Fruit fly (Drosophila melanogaster) whole organism, embryonic: ENCODE data around the gene CG12702.

Source experiments
- C15 ChIP-seq: fragments of 200-800 bp; sonication (Bioruptor generic); IDR thresholded peaks from 3 replicates; pipeline ENCODE4 v1.3.6; 2022; ENCODE audit warnings: missing biosample characterization, missing genetic modification characterization
- CG10431 ChIP-seq: fragments of 200-800 bp; sonication (Bioruptor generic); optimal IDR thresholded peaks from 3 replicates; lab custom pipeline; 2018; ENCODE audit warnings: missing biosample characterization, mild to moderate bottlenecking, missing genetic modification characterization
- CG10654 ChIP-seq: fragments of 200-800 bp; sonication (Bioruptor generic); optimal IDR thresholded peaks from 2 replicates; lab custom pipeline; 2016; ENCODE audit warnings: missing biosample characterization, missing genetic modification characterization
- CG11695 ChIP-seq: fragments of 200-800 bp; sonication (Bioruptor generic); IDR thresholded peaks from 3 replicates; pipeline ENCODE4 v1.3.6; 2022; ENCODE audit warnings: missing biosample characterization, missing genetic modification characterization
- CG11696 ChIP-seq: fragments of 200-800 bp; sonication (Bioruptor generic); IDR thresholded peaks from 2 replicates; pipeline ENCODE4 v1.3.6; 2022; ENCODE audit warnings: missing biosample characterization, missing genetic modification characterization
- CG12659 ChIP-seq: fragments of 200-800 bp; sonication (Bioruptor generic); optimal IDR thresholded peaks from 3 replicates; lab custom pipeline; 2017; ENCODE audit warnings: mild to moderate bottlenecking, missing biosample characterization, missing genetic modification reagents, missing genetic modification characterization
- CG12744 ChIP-seq: fragments of 200-800 bp; sonication (Bioruptor generic); optimal IDR thresholded peaks from 2 replicates; lab custom pipeline; 2016; ENCODE audit warnings: missing biosample characterization, missing genetic modification characterization
- CG13287 ChIP-seq: fragments of 200-800 bp; sonication (Bioruptor generic); IDR thresholded peaks from 2 replicates; pipeline ENCODE4 v1.3.6; 2022; ENCODE audit warnings: missing biosample characterization, missing genetic modification characterization; ENCODE audit not compliant: partially characterized antibody
- CG15011 ChIP-seq: fragments of 200-800 bp; sonication (Bioruptor generic); optimal IDR thresholded peaks from 3 replicates; lab custom pipeline; 2018; ENCODE audit warnings: missing biosample characterization, mild to moderate bottlenecking, missing genetic modification characterization
- CG15696 ChIP-seq: fragments of 200-800 bp; sonication (Bioruptor generic); optimal IDR thresholded peaks from 2 replicates; lab custom pipeline; 2019; ENCODE audit warnings: missing biosample characterization, mild to moderate bottlenecking, missing genetic modification characterization, moderate library complexity
- CG17359 ChIP-seq: fragments of 200-800 bp; sonication (Bioruptor generic); optimal IDR thresholded peaks from 3 replicates; lab custom pipeline; 2018; ENCODE audit warnings: missing biosample characterization, mild to moderate bottlenecking, missing genetic modification characterization, moderate library complexity
- CG18476 ChIP-seq: fragments of 200-800 bp; sonication (Bioruptor generic); optimal IDR thresholded peaks from 2 replicates; lab custom pipeline; 2016; ENCODE audit warnings: missing biosample characterization, mild to moderate bottlenecking, missing genetic modification characterization
- CG2116 ChIP-seq: fragments of 200-800 bp; sonication (Bioruptor generic); optimal IDR thresholded peaks from 3 replicates; lab custom pipeline; 2018; ENCODE audit warnings: missing biosample characterization, mild to moderate bottlenecking, missing genetic modification characterization
- CG2889 ChIP-seq: fragments of 200-800 bp; sonication (Bioruptor generic); IDR thresholded peaks from 3 replicates; pipeline ENCODE4 v1.3.6; 2022; ENCODE audit warnings: missing biosample characterization, missing genetic modification characterization
- CG33557 ChIP-seq: fragments of 200-800 bp; sonication (Bioruptor generic); optimal IDR thresholded peaks from 2 replicates; lab custom pipeline; 2019; ENCODE audit warnings: missing biosample characterization, mild to moderate bottlenecking, missing genetic modification characterization, moderate library complexity
- CG7357 ChIP-seq: fragments of 200-800 bp; sonication (Bioruptor generic); IDR thresholded peaks from 3 replicates; pipeline ENCODE4 v1.3.6; 2022; ENCODE audit warnings: missing biosample characterization, missing genetic modification characterization
- CG8089 ChIP-seq: fragments of 200-800 bp; sonication (Bioruptor generic); optimal IDR thresholded peaks from 3 replicates; lab custom pipeline; 2016; ENCODE audit warnings: missing biosample characterization, missing genetic modification characterization
- CG9876 ChIP-seq: fragments of 200-800 bp; sonication (Bioruptor generic); optimal IDR thresholded peaks from 2 replicates; lab custom pipeline; 2016; ENCODE audit warnings: missing biosample characterization, missing genetic modification characterization
- Dad ChIP-seq: fragments of 200-800 bp; sonication (Bioruptor generic); optimal IDR thresholded peaks from 3 replicates; lab custom pipeline; 2016; ENCODE audit warnings: missing biosample characterization, missing genetic modification characterization
- Doc2 ChIP-seq: fragments of 200-800 bp; sonication (Bioruptor generic); IDR thresholded peaks from 2 replicates; pipeline ENCODE4 v1.3.6; 2022; ENCODE audit warnings: missing biosample characterization, missing genetic modification characterization
- Drgx ChIP-seq: fragments of 200-800 bp; sonication (Bioruptor generic); IDR thresholded peaks from 2 replicates; pipeline ENCODE4 v1.3.6; 2022; ENCODE audit warnings: missing biosample characterization, missing genetic modification characterization
- Elba2 ChIP-seq: fragments of 200-800 bp; sonication (Bioruptor generic); optimal IDR thresholded peaks from 3 replicates; lab custom pipeline; 2016; ENCODE audit warnings: missing biosample characterization, missing genetic modification characterization
- Hand ChIP-seq: fragments of 200-800 bp; sonication (Bioruptor generic); optimal IDR thresholded peaks from 2 replicates; lab custom pipeline; 2017; ENCODE audit warnings: mild to moderate bottlenecking, missing biosample characterization, missing genetic modification reagents, missing genetic modification characterization
- Hsf ChIP-seq: fragments of 200-800 bp; sonication (Bioruptor generic); optimal IDR thresholded peaks from 3 replicates; lab custom pipeline; 2016; ENCODE audit warnings: missing biosample characterization, missing genetic modification characterization
- Mes4 ChIP-seq: fragments of 200-800 bp; sonication (Bioruptor generic); optimal IDR thresholded peaks from 2 replicates; lab custom pipeline; 2016; ENCODE audit warnings: missing biosample characterization, missing genetic modification characterization
- Oli ChIP-seq: fragments of 200-800 bp; sonication (Bioruptor generic); optimal IDR thresholded peaks from 2 replicates; lab custom pipeline; 2018; ENCODE audit warnings: missing biosample characterization, mild to moderate bottlenecking, missing genetic modification characterization, moderate library complexity
- Rx ChIP-seq: fragments of 200-800 bp; sonication (Bioruptor generic); IDR thresholded peaks from 2 replicates; pipeline ENCODE4 v1.3.6; 2022; ENCODE audit warnings: missing biosample characterization, missing genetic modification characterization
- Sin3A ChIP-seq: fragments of >200 bp; optimal IDR thresholded peaks from 2 replicates; lab custom pipeline; 2018
- ase ChIP-seq: fragments of 200-800 bp; sonication (Bioruptor generic); IDR thresholded peaks from 3 replicates; pipeline ENCODE4 v1.3.6; 2022; ENCODE audit warnings: missing biosample characterization, missing genetic modification characterization
- ash1 ChIP-seq: fragments of 200-800 bp; sonication (Bioruptor generic); optimal IDR thresholded peaks from 2 replicates; lab custom pipeline; 2018; ENCODE audit warnings: missing biosample characterization, mild to moderate bottlenecking, missing genetic modification characterization
- az2 ChIP-seq: fragments of 200-800 bp; sonication (Bioruptor generic); optimal IDR thresholded peaks from 3 replicates; lab custom pipeline; 2016; ENCODE audit warnings: missing biosample characterization, missing genetic modification characterization
- bigmax ChIP-seq: fragments of 200-800 bp; sonication (Bioruptor generic); optimal IDR thresholded peaks from 2 replicates; lab custom pipeline; 2018; ENCODE audit warnings: missing biosample characterization, mild to moderate bottlenecking, missing genetic modification characterization
- chm ChIP-seq: fragments of 200-800 bp; sonication (Bioruptor generic); IDR thresholded peaks from 2 replicates; pipeline ENCODE4 v1.3.6; 2022; ENCODE audit warnings: missing biosample characterization, missing genetic modification characterization
- crp ChIP-seq, 2 experiments: fragments of 200-800 bp; sonication (Bioruptor generic); optimal IDR thresholded peaks; 2 replicates in 1 of 2; 3 replicates in 1 of 2; lab custom pipeline; 2017; ENCODE audit warnings: missing biosample characterization in 2 of 2, missing genetic modification characterization in 2 of 2, mild to moderate bottlenecking in 1 of 2, moderate library complexity in 1 of 2
- cwo ChIP-seq: fragments of 200-800 bp; sonication (Bioruptor generic); optimal IDR thresholded peaks from 3 replicates; lab custom pipeline; 2017; ENCODE audit warnings: missing biosample characterization, missing genetic modification characterization, mild to moderate bottlenecking, moderate library complexity, missing genetic modification reagents
- da ChIP-seq: fragments of 200-800 bp; sonication (Bioruptor generic); optimal IDR thresholded peaks from 2 replicates; lab custom pipeline; 2016; ENCODE audit warnings: missing biosample characterization, missing genetic modification characterization
- dm ChIP-seq: fragments of 200-800 bp; sonication (Bioruptor generic); optimal IDR thresholded peaks from 3 replicates; lab custom pipeline; 2016; ENCODE audit warnings: missing biosample characterization, missing genetic modification characterization
- emc ChIP-seq: fragments of 200-800 bp; sonication (Bioruptor generic); optimal IDR thresholded peaks from 2 replicates; lab custom pipeline; 2016; ENCODE audit warnings: missing biosample characterization, missing genetic modification characterization
- exex ChIP-seq: fragments of 200-800 bp; sonication (Bioruptor generic); optimal IDR thresholded peaks from 4 replicates; lab custom pipeline; 2018; ENCODE audit warnings: missing biosample characterization, mild to moderate bottlenecking, missing genetic modification characterization, moderate library complexity
- fd64A ChIP-seq: fragments of 200-800 bp; sonication (Bioruptor generic); optimal IDR thresholded peaks from 3 replicates; lab custom pipeline; 2018; ENCODE audit warnings: missing biosample characterization, mild to moderate bottlenecking, missing genetic modification characterization
- fru ChIP-seq: fragments of >200 bp; optimal IDR thresholded peaks from 2 replicates; lab custom pipeline; 2017
- gsb-n ChIP-seq: fragments of 200-800 bp; sonication (Bioruptor generic); optimal IDR thresholded peaks from 3 replicates; lab custom pipeline; 2018; ENCODE audit warnings: missing biosample characterization, mild to moderate bottlenecking, missing genetic modification characterization
- ken ChIP-seq: fragments of 200-800 bp; sonication (Bioruptor generic); IDR thresholded peaks from 3 replicates; pipeline ENCODE4 v1.3.6; 2022; ENCODE audit warnings: missing biosample characterization, missing genetic modification characterization
- odd ChIP-seq: fragments of 200-800 bp; sonication (Bioruptor generic); optimal IDR thresholded peaks from 2 replicates; lab custom pipeline; 2017; ENCODE audit warnings: missing biosample characterization, mild to moderate bottlenecking, missing genetic modification characterization
- p53 ChIP-seq: fragments of 200-800 bp; sonication (Bioruptor generic); optimal IDR thresholded peaks from 2 replicates; lab custom pipeline; 2016; ENCODE audit warnings: missing biosample characterization, missing genetic modification characterization
- psq ChIP-seq: fragments of 200-800 bp; sonication (Bioruptor generic); optimal IDR thresholded peaks from 2 replicates; lab custom pipeline; 2017; ENCODE audit warnings: missing biosample characterization, missing genetic modification characterization
- sd ChIP-seq: fragments of 200-800 bp; sonication (Bioruptor generic); optimal IDR thresholded peaks from 3 replicates; lab custom pipeline; 2018; ENCODE audit warnings: missing biosample characterization, mild to moderate bottlenecking, missing genetic modification characterization, moderate library complexity
- sens ChIP-seq: fragments of 200-800 bp; sonication (Bioruptor generic); peaks from one replicate; lab custom pipeline; 2016; ENCODE audit warnings: missing biosample characterization, missing genetic modification characterization
- seq ChIP-seq: fragments of 200-800 bp; sonication (Bioruptor generic); IDR thresholded peaks from 2 replicates; pipeline ENCODE4 v1.3.6; 2022; ENCODE audit warnings: missing biosample characterization, missing genetic modification characterization
- ttk ChIP-seq: fragments of 200-800 bp; sonication (Bioruptor generic); IDR thresholded peaks from 2 replicates; pipeline ENCODE4 v2.1.2; 2022; ENCODE audit warnings: missing biosample characterization, missing genetic modification characterization
- yki ChIP-seq: fragments of >200 bp; optimal IDR thresholded peaks from 3 replicates; lab custom pipeline; 2018
- zfh1 ChIP-seq: fragments of 200-800 bp; sonication (Bioruptor generic); IDR thresholded peaks from 3 replicates; pipeline ENCODE4 v1.3.6; 2022; ENCODE audit warnings: missing biosample characterization, missing genetic modification characterization

The CG12702 gene

dm6 chrX:19769821-19770519 is 5.3 kb upstream of the CG12702 start (continued):
- TF ChIP-seq exex (tag; lab: Kevin White, UChicago) (no peak), ken (0 out of 3 replicates have a peak, but pooled peaks have one; percentile 18), sens (peak; percentile 94), seq (GFP tag; lab: Robert Waterston, UW) (no peak), Elba2 (GFP tag; lab: Kevin White, UChicago) (no peak), CG15696 (tag; lab: Kevin White, UChicago) (peak; percentile 58), CG7357 (GFP tag; lab: Robert Waterston, UW) (no peak), CG18476 (GFP tag; lab: Kevin White, UChicago) (peak; percentile 38), CG33557 (GFP tag; lab: Kevin White, UChicago) (peak; percentile 47), p53 (no peak), CG12744 (GFP tag; lab: Kevin White, UChicago) (peak; percentile 9), yki (no peak), CG11696 (GFP tag; lab: Robert Waterston, UW) (no peak), CG10654 (GFP tag; lab: Kevin White, UChicago) (peak; percentile 6), CG13287 (GFP tag; lab: Robert Waterston, UW) (no peak), cwo (GFP tag; lab: Kevin White, UChicago) (no peak), odd (GFP tag; lab: Kevin White, UChicago) (no peak), fru (lab: Kevin White, UChicago) (no peak), az2 (GFP tag; lab: Kevin White, UChicago) (peak; percentile 24), ttk (GFP tag; lab: Robert Waterston, UW) (no peak), Oli (tag; lab: Kevin White, UChicago) (peak; percentile 42), ash1 (no peak), CG9876 (GFP tag; lab: Kevin White, UChicago) (no peak), CG8089 (no peak), CG11695 (GFP tag; lab: Robert Waterston, UW) (0 out of 3 replicates have a peak, but pooled peaks have one; percentile 37), dm (GFP tag; lab: Kevin White, UChicago) (no peak), CG2889 (no peak), CG2116 (GFP tag; lab: Kevin White, UChicago) (peak; percentile 9), sd (tag; lab: Kevin White, UChicago) (no peak), emc (no peak), CG10431 (GFP tag; lab: Kevin White, UChicago) (no peak), fd64A (GFP tag; lab: Kevin White, UChicago) (no peak), Drgx (GFP tag; lab: Robert Waterston, UW) (no peak), CG15011 (GFP tag; lab: Kevin White, UChicago) (peak; percentile 6), psq (GFP tag; lab: Kevin White, UChicago) (peak; percentile 43), zfh1 (GFP tag; lab: Robert Waterston, UW) (peak; percentile 65), gsb-n (tag; lab: Kevin White, UChicago) (peak; percentile 55), Hand (GFP tag; lab: Kevin White, UChicago) (no peak), Doc2 (GFP tag; lab: Robert Waterston, UW) (no peak), crp (GFP tag; optimal IDR thresholded peaks at IDR 0.05; lab: Kevin White, UChicago) (no peak), ase (no peak), Rx (GFP tag; lab: Robert Waterston, UW) (no peak), da (GFP tag; lab: Kevin White, UChicago) (no peak), bigmax (GFP tag; lab: Kevin White, UChicago) (no peak), Sin3A (lab: Kevin White, UChicago) (no peak), Dad (no peak), Hsf (GFP tag; lab: Kevin White, UChicago) (peak; percentile 42), chm (GFP tag; lab: Robert Waterston, UW) (peak; percentile 68; the same call in 1 of the 2 replicates), CG17359 (tag; lab: Kevin White, UChicago) (peak; percentile 32), Mes4 (peak; percentile 24), CG12659 (GFP tag; lab: Kevin White, UChicago) (no peak), C15 (GFP tag; lab: Robert Waterston, UW) (no peak)
